Worm (Caenorhabditis elegans): ENCODE measurements around the gene F41G3.6.

F41G3.6 gene

DNA sequence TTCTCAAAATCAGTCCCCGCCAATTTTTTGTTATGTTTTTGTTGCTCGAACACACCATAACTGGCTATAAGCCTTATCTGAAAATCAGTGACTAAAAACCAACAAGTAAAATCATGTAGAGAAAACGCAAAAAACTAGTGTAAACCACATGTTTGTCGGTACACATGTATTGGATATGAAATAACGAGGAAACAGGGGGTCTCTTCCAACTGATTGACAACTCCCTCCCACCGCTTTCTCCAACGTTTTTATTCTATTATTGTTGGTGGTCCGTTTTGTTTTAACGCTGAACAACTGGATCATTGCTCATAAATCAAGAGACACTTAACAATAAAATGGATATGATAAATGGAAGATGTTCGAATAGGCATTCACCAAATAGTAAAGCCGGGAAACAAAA is 15.9 kb upstream of the F41G3.6 start:
- no peak for TF ChIP-seq unc-42 (tag; optimal IDR thresholded peaks at IDR 0.05)
- no peak for TF ChIP-seq pax-1 (tag; optimal IDR thresholded peaks at IDR 0.05)
- TF ChIP-seq rnt-1 (tag; optimal IDR thresholded peaks at IDR 0.05), result no peak
- TF ChIP-seq fkh-6 (tag; optimal IDR thresholded peaks at IDR 0.05), result no peak
- no peak for TF ChIP-seq ceh-34 (tag; optimal IDR thresholded peaks at IDR 0.05)
- no peak for TF ChIP-seq syd-9 (tag; optimal IDR thresholded peaks at IDR 0.05)
- no peak for TF ChIP-seq elt-2 (tag; optimal IDR thresholded peaks at IDR 0.05)
- TF ChIP-seq ceh-6 (GFP tag; optimal IDR thresholded peaks at IDR 0.05), result no peak
- no peak for TF ChIP-seq ttx-3 (tag; optimal IDR thresholded peaks at IDR 0.05)
- TF ChIP-seq ceh-24 (tag; optimal IDR thresholded peaks at IDR 0.05), result no peak
- TF ChIP-seq K09A11.1 (tag; optimal IDR thresholded peaks at IDR 0.05; ENCODE audit: insufficient read depth), result no peak
- TF ChIP-seq hlh-15 (tag; optimal IDR thresholded peaks at IDR 0.05), result no peak

DNA sequence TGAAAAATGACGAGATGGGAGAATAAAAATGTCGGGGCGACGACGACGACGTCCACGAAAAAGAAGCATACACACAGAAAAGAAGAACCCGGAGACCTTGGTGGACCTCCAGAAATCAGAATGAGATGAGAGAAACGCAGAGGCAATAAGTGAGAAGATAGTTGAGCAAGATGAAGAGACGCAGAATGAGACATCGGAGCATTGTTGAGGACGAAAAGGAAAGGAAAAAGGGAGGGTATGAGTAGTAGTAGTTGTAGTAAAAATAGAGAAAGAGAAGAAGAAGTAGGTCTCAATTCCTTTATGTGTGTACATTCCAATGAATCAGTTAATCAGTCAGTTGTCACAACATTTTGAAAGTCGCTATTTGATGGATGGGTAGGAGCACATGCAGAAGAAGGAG is 13.4 kb upstream of the F41G3.6 start, which contains the start of gene T14B4.8:
Gene T14B4.8 (minus strand): TSS at position 60 of the 400 bp plus-strand sequence.
- no peak for TF ChIP-seq nhr-11 (tag; optimal IDR thresholded peaks at IDR 0.05)
- peak; percentile 21 for TF ChIP-seq tbx-2 (tag; optimal IDR thresholded peaks at IDR 0.05)
- TF ChIP-seq nfya-1 (tag; optimal IDR thresholded peaks at IDR 0.05), result peak; percentile 12
- peak; percentile 31 for TF ChIP-seq ceh-31 (tag; optimal IDR thresholded peaks at IDR 0.05)
- TF ChIP-seq zip-5 (tag; optimal IDR thresholded peaks at IDR 0.05), result no peak
- peak; percentile 57 for TF ChIP-seq unc-42 (tag; optimal IDR thresholded peaks at IDR 0.05)
- TF ChIP-seq unc-55 (GFP tag; optimal IDR thresholded peaks at IDR 0.05), result peak; percentile 63
- peak; percentile 2 for TF ChIP-seq elt-2 (tag; optimal IDR thresholded peaks at IDR 0.05)

DNA sequence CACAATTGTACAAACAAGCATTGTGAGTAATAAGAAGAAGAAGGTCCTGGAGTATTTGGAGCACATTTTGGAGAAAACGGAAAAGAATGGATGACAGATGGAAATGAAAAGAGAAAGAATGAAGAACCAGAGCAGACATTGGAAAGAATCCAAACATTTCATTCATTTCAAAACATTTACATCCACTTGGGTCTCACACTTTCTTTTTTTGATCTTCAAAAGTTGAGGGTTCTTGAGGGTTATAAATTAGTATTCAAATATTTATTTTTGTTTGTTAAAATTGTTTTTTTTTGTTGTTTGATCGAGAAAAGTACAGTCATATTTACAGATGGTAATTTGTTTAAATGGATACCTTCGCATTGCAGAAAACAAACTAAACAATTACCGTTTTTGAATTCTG is 9.0 kb upstream of the F41G3.6 start, which contains the start of gene T14B4.9:
Gene T14B4.9 (minus strand): TSS at position 101 of the 400 bp plus-strand sequence.
- no peak for TF ChIP-seq Y22D7AL.16 (tag; optimal IDR thresholded peaks at IDR 0.05)
- TF ChIP-seq ahr-1 (tag; optimal IDR thresholded peaks at IDR 0.05), result no peak

DNA sequence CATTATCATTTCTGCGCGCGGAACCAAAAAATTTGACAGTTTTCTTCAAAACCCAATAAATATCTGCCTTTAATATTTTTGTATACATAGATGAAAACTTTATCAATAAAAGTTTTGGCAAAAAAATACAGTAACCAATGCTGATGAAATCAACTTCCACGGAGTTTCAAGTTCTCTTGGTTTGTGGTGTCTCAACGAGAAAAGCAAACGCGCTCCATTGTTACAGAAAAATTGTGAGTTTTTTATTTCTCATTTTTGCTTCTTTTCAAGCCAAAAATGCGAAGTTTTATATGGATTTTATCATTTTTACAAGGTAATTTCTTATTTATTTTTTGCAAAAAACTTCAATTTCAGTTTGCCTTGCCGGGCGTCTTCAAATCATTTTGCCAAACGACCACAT is 8.0 kb upstream of the F41G3.6 start, which contains the start of gene T14B4.3:
Gene T14B4.3 (plus strand): TSS at position 264 of the 400 bp plus-strand sequence.
- TF ChIP-seq unc-42 (tag; optimal IDR thresholded peaks at IDR 0.05) (peak; percentile 44), unc-55 (GFP tag; optimal IDR thresholded peaks at IDR 0.05) (no peak), Y22D7AL.16 (tag; optimal IDR thresholded peaks at IDR 0.05) (no peak), unc-3 (GFP tag; conservative IDR thresholded peaks at IDR 0.05) (no peak), unc-3 (tag; optimal IDR thresholded peaks at IDR 0.05) (no peak), ets-4 (tag; optimal IDR thresholded peaks at IDR 0.05) (peak; percentile 76), mec-3 (tag; optimal IDR thresholded peaks at IDR 0.05; ENCODE audit: borderline replicate concordance) (no peak), ceh-19 (GFP tag; optimal IDR thresholded peaks at IDR 0.05) (no peak), zip-5 (tag; optimal IDR thresholded peaks at IDR 0.05) (peak; percentile 73), C38D4.7 (GFP tag; optimal IDR thresholded peaks at IDR 0.05) (no peak), hlh-8 (tag; optimal IDR thresholded peaks at IDR 0.05) (peak; percentile 75), ceh-34 (tag; optimal IDR thresholded peaks at IDR 0.05) (peak; percentile 58), F13H6.1 (tag; optimal IDR thresholded peaks at IDR 0.05) (peak; percentile 67), pros-1 (tag; optimal IDR thresholded peaks at IDR 0.05) (no peak), ttx-3 (tag; optimal IDR thresholded peaks at IDR 0.05) (no peak), hlh-15 (tag; optimal IDR thresholded peaks at IDR 0.05) (no peak), nfya-1 (tag; optimal IDR thresholded peaks at IDR 0.05) (no peak), ceh-31 (tag; optimal IDR thresholded peaks at IDR 0.05) (peak; percentile 95), syd-9 (tag; optimal IDR thresholded peaks at IDR 0.05) (peak; percentile 43), lin-11 (tag; optimal IDR thresholded peaks at IDR 0.05) (no peak), ceh-9 (tag; optimal IDR thresholded peaks at IDR 0.05) (no peak), madf-2 (tag; optimal IDR thresholded peaks at IDR 0.05) (no peak), ceh-45 (GFP tag; IDR thresholded peaks at IDR 0.05) (no peak), npax-4 (tag; optimal IDR thresholded peaks at IDR 0.05) (no peak), pha-4 (tag; optimal IDR thresholded peaks at IDR 0.05) (no peak), ceh-18 (tag; optimal IDR thresholded peaks at IDR 0.05) (peak; percentile 44), K09A11.1 (tag; optimal IDR thresholded peaks at IDR 0.05; ENCODE audit: insufficient read depth) (no peak), pat-9 (tag; optimal IDR thresholded peaks at IDR 0.05) (no peak), ceh-6 (GFP tag; optimal IDR thresholded peaks at IDR 0.05) (no peak), hlh-6 (tag; optimal IDR thresholded peaks at IDR 0.05) (no peak), fax-1 (tag; optimal IDR thresholded peaks at IDR 0.05) (peak; percentile 84), sdc-2 (tag; optimal IDR thresholded peaks at IDR 0.05) (no peak), ama-1 (optimal IDR thresholded peaks at IDR 0.05) (no peak), pha-2 (tag; optimal IDR thresholded peaks at IDR 0.05) (no peak), pax-1 (tag; optimal IDR thresholded peaks at IDR 0.05) (peak; percentile 6), ztf-16 (tag; optimal IDR thresholded peaks at IDR 0.05) (peak; percentile 39), fkh-10 (GFP tag; optimal IDR thresholded peaks at IDR 0.05) (no peak), elt-4 (tag; optimal IDR thresholded peaks at IDR 0.05) (no peak), sox-4 (tag; optimal IDR thresholded peaks at IDR 0.05) (no peak)
